Fruit fly (Drosophila melanogaster) whole organism, embryonic: ENCODE data around the gene lobo.

Source experiments
- Antp ChIP-seq: fragments of 200-800 bp; sonication (Bioruptor generic); optimal IDR thresholded peaks from 3 replicates; lab custom pipeline; 2016; ENCODE audit warnings: missing biosample characterization, missing genetic modification characterization
- Blimp-1 ChIP-seq: fragments of 200-800 bp; sonication (Bioruptor generic); optimal IDR thresholded peaks from 3 replicates; lab custom pipeline; 2018; ENCODE audit warnings: missing biosample characterization, missing genetic modification characterization, mild to moderate bottlenecking, moderate library complexity, missing genetic modification reagents
- BtbVII ChIP-seq: fragments of 200-800 bp; sonication (Bioruptor generic); optimal IDR thresholded peaks from 3 replicates; lab custom pipeline; 2017; ENCODE audit warnings: missing biosample characterization, mild to moderate bottlenecking, missing genetic modification characterization
- CG10267 ChIP-seq: fragments of 200-800 bp; sonication (Bioruptor generic); optimal IDR thresholded peaks from 2 replicates; lab custom pipeline; 2018; ENCODE audit warnings: missing biosample characterization, mild to moderate bottlenecking, missing genetic modification characterization, moderate library complexity
- CG10654 ChIP-seq: fragments of 200-800 bp; sonication (Bioruptor generic); optimal IDR thresholded peaks from 2 replicates; lab custom pipeline; 2016; ENCODE audit warnings: missing biosample characterization, missing genetic modification characterization
- CG12104 ChIP-seq: fragments of 200-800 bp; sonication (Bioruptor generic); optimal IDR thresholded peaks from 3 replicates; lab custom pipeline; 2016; ENCODE audit warnings: missing biosample characterization, missing genetic modification characterization
- CG13775 ChIP-seq: fragments of 200-800 bp; sonication (Bioruptor generic); optimal IDR thresholded peaks from 3 replicates; lab custom pipeline; 2017; ENCODE audit warnings: missing biosample characterization, mild to moderate bottlenecking, missing genetic modification characterization
- CG17612 ChIP-seq: fragments of 200-800 bp; sonication (Bioruptor generic); IDR thresholded peaks from 2 replicates; pipeline ENCODE4 v1.3.6; 2022; ENCODE audit warnings: missing biosample characterization, missing genetic modification characterization
- CG17829 ChIP-seq: fragments of 200-800 bp; optimal IDR thresholded peaks from 2 replicates; lab custom pipeline; 2019; ENCODE audit warnings: missing biosample characterization, mild to moderate bottlenecking, missing genetic modification characterization, moderate library complexity
- CG18476 ChIP-seq: fragments of 200-800 bp; sonication (Bioruptor generic); optimal IDR thresholded peaks from 2 replicates; lab custom pipeline; 2016; ENCODE audit warnings: missing biosample characterization, mild to moderate bottlenecking, missing genetic modification characterization
- CG5953 ChIP-seq: fragments of 200-800 bp; sonication (Bioruptor generic); IDR thresholded peaks from 2 replicates; pipeline ENCODE4 v1.3.6; 2022; ENCODE audit warnings: missing biosample characterization, missing genetic modification characterization
- CG6791 ChIP-seq: fragments of 200-800 bp; sonication (Bioruptor generic); IDR thresholded peaks from 3 replicates; pipeline ENCODE4 v1.3.6; 2022; ENCODE audit warnings: missing biosample characterization, missing genetic modification characterization; ENCODE audit not compliant: partially characterized antibody
- CG6813 ChIP-seq: fragments of 200-800 bp; sonication (Bioruptor generic); optimal IDR thresholded peaks from 2 replicates; lab custom pipeline; 2017; ENCODE audit warnings: missing biosample characterization, missing genetic modification characterization, mild to moderate bottlenecking, moderate library complexity, missing genetic modification reagents
- CG7556 ChIP-seq: fragments of 200-800 bp; sonication (Bioruptor generic); optimal IDR thresholded peaks from 2 replicates; lab custom pipeline; 2017; ENCODE audit warnings: missing biosample characterization, mild to moderate bottlenecking, missing genetic modification characterization
- CG8359 ChIP-seq: fragments of 200-800 bp; sonication (Bioruptor generic); optimal IDR thresholded peaks from 2 replicates; lab custom pipeline; 2017; ENCODE audit warnings: missing biosample characterization, mild to moderate bottlenecking, missing genetic modification characterization, borderline replicate concordance
- D19B ChIP-seq: fragments of 200-800 bp; sonication (Bioruptor generic); optimal IDR thresholded peaks from 2 replicates; lab custom pipeline; 2017; ENCODE audit warnings: missing biosample characterization, mild to moderate bottlenecking, missing genetic modification characterization
- Dad ChIP-seq: fragments of 200-800 bp; sonication (Bioruptor generic); optimal IDR thresholded peaks from 3 replicates; lab custom pipeline; 2016; ENCODE audit warnings: missing biosample characterization, missing genetic modification characterization
- Dll ChIP-seq: fragments of 200-800 bp; sonication (Bioruptor generic); IDR thresholded peaks from 4 replicates; pipeline ENCODE4 v1.3.6; 2022; ENCODE audit warnings: missing biosample characterization, missing genetic modification characterization; ENCODE audit not compliant: partially characterized antibody
- Doc3 ChIP-seq: fragments of 200-800 bp; sonication (Bioruptor generic); IDR thresholded peaks from 3 replicates; pipeline ENCODE4 v1.3.6; 2022; ENCODE audit warnings: missing biosample characterization, missing genetic modification characterization; ENCODE audit not compliant: partially characterized antibody
- Drgx ChIP-seq: fragments of 200-800 bp; sonication (Bioruptor generic); IDR thresholded peaks from 2 replicates; pipeline ENCODE4 v1.3.6; 2022; ENCODE audit warnings: missing biosample characterization, missing genetic modification characterization
- E2f2 ChIP-seq: fragments of 200-800 bp; sonication (Bioruptor generic); IDR thresholded peaks from 2 replicates; pipeline ENCODE4 v1.3.6; 2022; ENCODE audit warnings: missing biosample characterization, missing genetic modification characterization
- H15 ChIP-seq: fragments of 200-800 bp; sonication (Bioruptor generic); IDR thresholded peaks from 3 replicates; pipeline ENCODE4 v1.3.6; 2022; ENCODE audit warnings: missing biosample characterization, missing genetic modification characterization
- Hr3 ChIP-seq: fragments of 200-800 bp; sonication (Bioruptor generic); optimal IDR thresholded peaks from 3 replicates; lab custom pipeline; 2016; ENCODE audit warnings: missing biosample characterization, missing genetic modification characterization
- Mrtf ChIP-seq: fragments of 200-800 bp; sonication (Bioruptor generic); IDR thresholded peaks from 3 replicates; pipeline ENCODE4 v1.3.6; 2022; ENCODE audit warnings: missing biosample characterization, missing genetic modification characterization
- Ravus ChIP-seq: fragments of 200-800 bp; sonication (Bioruptor generic); IDR thresholded peaks from 2 replicates; pipeline ENCODE4 v1.3.6; 2022; ENCODE audit warnings: missing biosample characterization, missing genetic modification characterization
- Ssrp ChIP-seq: fragments of 200-800 bp; sonication (Bioruptor generic); optimal IDR thresholded peaks from 2 replicates; lab custom pipeline; 2018; ENCODE audit warnings: missing biosample characterization, mild to moderate bottlenecking, missing genetic modification characterization, moderate library complexity
- abd-A ChIP-seq: fragments of 200-800 bp; sonication (Bioruptor generic); optimal IDR thresholded peaks from 3 replicates; lab custom pipeline; 2019; ENCODE audit warnings: missing biosample characterization, mild to moderate bottlenecking, missing genetic modification characterization, moderate library complexity
- ac ChIP-seq: fragments of 200-800 bp; sonication (Bioruptor generic); optimal IDR thresholded peaks from 3 replicates; lab custom pipeline; 2017; ENCODE audit warnings: missing biosample characterization, mild to moderate bottlenecking, missing genetic modification characterization
- aop ChIP-seq: fragments of 200-800 bp; sonication (Bioruptor generic); IDR thresholded peaks from 2 replicates; pipeline ENCODE4 v1.3.6; 2022; ENCODE audit warnings: missing biosample characterization, missing genetic modification characterization
- caup ChIP-seq: fragments of 200-800 bp; sonication (Bioruptor generic); optimal IDR thresholded peaks from 3 replicates; lab custom pipeline; 2017; ENCODE audit warnings: missing biosample characterization, mild to moderate bottlenecking, missing genetic modification characterization, moderate library complexity; ENCODE audit not compliant: severe bottlenecking
- crp ChIP-seq, 2 experiments: fragments of 200-800 bp; sonication (Bioruptor generic); optimal IDR thresholded peaks; 2 replicates in 1 of 2; 3 replicates in 1 of 2; lab custom pipeline; 2017; ENCODE audit warnings: missing biosample characterization in 2 of 2, missing genetic modification characterization in 2 of 2, mild to moderate bottlenecking in 1 of 2, moderate library complexity in 1 of 2
- dimm ChIP-seq: fragments of 200-800 bp; sonication (Bioruptor generic); IDR thresholded peaks from 2 replicates; pipeline ENCODE4 v1.3.6; 2022; ENCODE audit warnings: missing biosample characterization, missing genetic modification characterization
- fd102C ChIP-seq: fragments of 200-800 bp; sonication (Bioruptor generic); optimal IDR thresholded peaks from 2 replicates; lab custom pipeline; 2018; ENCODE audit warnings: missing biosample characterization, mild to moderate bottlenecking, missing genetic modification characterization, moderate library complexity
- fd3F ChIP-seq: fragments of 200-800 bp; sonication (Bioruptor generic); optimal IDR thresholded peaks from 2 replicates; lab custom pipeline; 2018; ENCODE audit warnings: missing biosample characterization, mild to moderate bottlenecking, missing genetic modification characterization, moderate library complexity
- gce ChIP-seq: fragments of 200-800 bp; sonication (Bioruptor generic); IDR thresholded peaks from 3 replicates; pipeline ENCODE4 v1.3.6; 2022; ENCODE audit warnings: missing biosample characterization, missing genetic modification characterization
- gcm2 ChIP-seq: fragments of 200-800 bp; sonication (Bioruptor generic); optimal IDR thresholded peaks from 2 replicates; lab custom pipeline; 2016; ENCODE audit warnings: missing biosample characterization, missing genetic modification characterization
- gsb-n ChIP-seq: fragments of 200-800 bp; sonication (Bioruptor generic); optimal IDR thresholded peaks from 3 replicates; lab custom pipeline; 2018; ENCODE audit warnings: missing biosample characterization, mild to moderate bottlenecking, missing genetic modification characterization
- jigr1 ChIP-seq: fragments of 200-800 bp; sonication (Bioruptor generic); IDR thresholded peaks from 3 replicates; pipeline ENCODE4 v1.3.6; 2022; ENCODE audit warnings: missing biosample characterization, missing genetic modification characterization
- jumu ChIP-seq: fragments of 200-800 bp; sonication (Bioruptor generic); optimal IDR thresholded peaks from 3 replicates; lab custom pipeline; 2016; ENCODE audit warnings: missing biosample characterization, missing genetic modification characterization
- ken ChIP-seq: fragments of 200-800 bp; sonication (Bioruptor generic); IDR thresholded peaks from 3 replicates; pipeline ENCODE4 v1.3.6; 2022; ENCODE audit warnings: missing biosample characterization, missing genetic modification characterization
- kni ChIP-seq: fragments of 200-800 bp; sonication (Bioruptor generic); optimal IDR thresholded peaks from 3 replicates; lab custom pipeline; 2017; ENCODE audit warnings: mild to moderate bottlenecking, missing biosample characterization, missing genetic modification reagents, missing genetic modification characterization
- maf-S ChIP-seq: fragments of 200-800 bp; sonication (Bioruptor generic); optimal IDR thresholded peaks from 2 replicates; lab custom pipeline; 2016; ENCODE audit warnings: missing biosample characterization, missing genetic modification characterization
- pb ChIP-seq: fragments of 200-800 bp; sonication (Bioruptor generic); optimal IDR thresholded peaks from 3 replicates; lab custom pipeline; 2016; ENCODE audit warnings: missing biosample characterization, missing genetic modification characterization
- peb ChIP-seq: fragments of 200-800 bp; sonication (Bioruptor generic); IDR thresholded peaks from 2 replicates; pipeline ENCODE4 v1.3.6; 2022; ENCODE audit warnings: missing biosample characterization, missing genetic modification characterization
- pros ChIP-seq: fragments of 200-800 bp; sonication (Bioruptor generic); optimal IDR thresholded peaks from 3 replicates; lab custom pipeline; 2019; ENCODE audit warnings: missing biosample characterization, mild to moderate bottlenecking, missing genetic modification characterization, moderate library complexity
- scrt ChIP-seq: fragments of 200-800 bp; sonication (Bioruptor generic); optimal IDR thresholded peaks from 2 replicates; lab custom pipeline; 2018; ENCODE audit warnings: missing biosample characterization, mild to moderate bottlenecking, missing genetic modification characterization, moderate library complexity
- slou ChIP-seq: fragments of 200-800 bp; sonication (Bioruptor generic); optimal IDR thresholded peaks from 3 replicates; lab custom pipeline; 2016; ENCODE audit warnings: missing biosample characterization, missing genetic modification characterization
- sr ChIP-seq: fragments of 200-800 bp; sonication (Bioruptor generic); IDR thresholded peaks from 3 replicates; pipeline ENCODE4 v1.3.6; 2022; ENCODE audit warnings: missing biosample characterization, missing genetic modification characterization
- toy ChIP-seq: fragments of 200-800 bp; sonication (Bioruptor generic); IDR thresholded peaks from 2 replicates; pipeline ENCODE4 v1.3.6; 2022; ENCODE audit warnings: missing biosample characterization, missing genetic modification characterization

Gene lobo

DNA sequence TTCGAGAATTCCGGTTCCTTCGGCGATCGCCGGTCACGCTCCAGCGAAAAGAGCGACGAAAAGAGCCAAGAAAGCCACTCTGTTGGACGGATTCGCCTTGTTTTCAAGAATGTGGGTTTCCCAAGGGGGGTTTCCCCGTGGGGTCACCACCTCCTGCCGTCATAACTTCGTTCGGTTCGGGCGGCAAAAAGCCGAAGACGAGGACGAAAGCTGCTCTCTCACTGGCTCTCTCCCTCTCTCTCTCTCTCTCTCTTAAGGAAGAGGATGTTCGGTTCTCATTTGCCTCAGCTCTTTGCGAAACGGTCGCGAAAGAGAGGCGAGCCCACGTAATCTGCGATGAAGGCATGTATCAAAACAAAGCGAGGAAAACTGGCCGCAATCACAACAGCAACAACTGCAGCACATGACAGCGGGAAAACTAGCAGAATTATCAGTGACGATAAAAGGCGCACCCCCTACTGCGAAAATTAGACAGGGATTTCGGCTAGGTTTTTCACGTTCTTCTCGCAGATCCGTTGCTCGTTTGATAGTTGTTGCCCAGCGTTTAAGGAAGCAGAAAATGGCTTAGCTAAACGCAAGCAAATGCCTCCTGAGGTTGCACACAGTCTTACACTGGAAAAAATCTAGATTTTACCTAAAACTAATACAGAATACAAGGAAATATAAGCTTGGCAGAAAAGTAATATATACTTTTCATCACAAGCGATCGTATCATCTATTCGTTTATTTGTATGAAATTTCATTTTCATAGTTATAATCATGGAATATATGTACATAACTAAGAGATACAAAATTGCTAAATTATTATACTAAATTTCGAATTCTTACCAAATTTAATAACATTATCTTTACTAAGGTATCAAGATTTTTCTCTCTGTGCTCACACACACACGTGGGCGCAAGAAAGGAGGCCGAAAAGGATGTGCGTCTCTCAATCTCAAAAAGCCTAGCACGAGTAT, 9.8 kb downstream of the lobo start, which contains the start of gene dan (continued):
- TF ChIP-seq gcm2 (GFP tag; lab: Kevin White, UChicago) (no peak), CG10654 (GFP tag; lab: Kevin White, UChicago) (no peak), pros (GFP tag; lab: Kevin White, UChicago) (peak; percentile 96), caup (GFP tag; lab: Kevin White, UChicago) (peak; percentile 18), CG5953 (GFP tag; lab: Robert Waterston, UW) (no peak), CG6791 (GFP tag; lab: Robert Waterston, UW) (no peak), CG17612 (GFP tag; lab: Robert Waterston, UW) (no peak), D19B (GFP tag; lab: Kevin White, UChicago) (no peak), CG8359 (no peak), dimm (GFP tag; lab: Robert Waterston, UW) (no peak), Dll (GFP tag; lab: Robert Waterston, UW) (no peak), kni (GFP tag; lab: Kevin White, UChicago) (no peak), scrt (GFP tag; lab: Kevin White, UChicago) (no peak), abd-A (tag; lab: Kevin White, UChicago) (no peak), aop (GFP tag; lab: Robert Waterston, UW) (no peak), gsb-n (tag; lab: Kevin White, UChicago) (peak; percentile 43), fd3F (GFP tag; lab: Kevin White, UChicago) (peak; percentile 16), Ravus (no peak), slou (GFP tag; lab: Kevin White, UChicago) (no peak), ac (GFP tag; lab: Kevin White, UChicago) (peak; percentile 29), gce (GFP tag; lab: Robert Waterston, UW) (no peak), fd102C (peak; percentile 75), maf-S (GFP tag; lab: Kevin White, UChicago) (no peak), crp (GFP tag; optimal IDR thresholded peaks at IDR 0.05; lab: Kevin White, UChicago) (no peak), CG10267 (tag; lab: Kevin White, UChicago) (peak; percentile 54), sr (GFP tag; lab: Robert Waterston, UW) (no peak), E2f2 (GFP tag; lab: Robert Waterston, UW) (no peak), Drgx (GFP tag; lab: Robert Waterston, UW) (no peak), CG6813 (GFP tag; lab: Kevin White, UChicago) (peak; percentile 12), Hr3 (GFP tag; lab: Kevin White, UChicago) (peak; percentile 48), ken (GFP tag; lab: Robert Waterston, UW) (no peak), toy (GFP tag; lab: Robert Waterston, UW) (no peak), Ssrp (peak; percentile 63), Dad (GFP tag; lab: Kevin White, UChicago) (no peak), Mrtf (no peak), Doc3 (GFP tag; lab: Robert Waterston, UW) (no peak), CG18476 (no peak), peb (GFP tag; lab: Robert Waterston, UW) (no peak), CG12104 (peak; percentile 6), Blimp-1 (GFP tag; lab: Kevin White, UChicago) (peak; percentile 32), CG13775 (peak; percentile 59), CG7556 (GFP tag; lab: Kevin White, UChicago) (peak; percentile 77), jigr1 (GFP tag; lab: Robert Waterston, UW) (no peak), CG17829 (peak; percentile 60), pb (GFP tag; lab: Kevin White, UChicago) (no peak), H15 (GFP tag; lab: Robert Waterston, UW) (no peak), jumu (no peak), BtbVII (no peak), Antp (no peak)
